Fruit fly (Drosophila melanogaster) whole organism, prepupa: Measurements from ENCODE around the gene Vps26.
A peak's percentile ranks its signal among the peaks of the same experiment; 100 is the strongest.

Experiments
- Blimp-1 ChIP-seq: fragments of 200-800 bp; sonication (Bioruptor generic); optimal IDR thresholded peaks from 3 replicates; lab custom pipeline; 2017; ENCODE audit warnings: missing biosample characterization, missing genetic modification characterization, mild to moderate bottlenecking, moderate library complexity, missing genetic modification reagents
- CG10631 ChIP-seq: fragments of 200-800 bp; sonication (Bioruptor generic); optimal IDR thresholded peaks from 2 replicates; lab custom pipeline; 2016; ENCODE audit warnings: missing biosample characterization, missing genetic modification characterization
- CG10669 ChIP-seq: fragments of 200-800 bp; sonication (Bioruptor generic); optimal IDR thresholded peaks from 3 replicates; lab custom pipeline; 2018; ENCODE audit warnings: missing biosample characterization, mild to moderate bottlenecking, missing genetic modification characterization, moderate library complexity
- CG11294 ChIP-seq: fragments of 200-800 bp; sonication (Bioruptor generic); IDR thresholded peaks from 2 replicates; pipeline ENCODE4 v1.3.6; 2022; ENCODE audit warnings: missing biosample characterization, missing genetic modification characterization
- CG11762 ChIP-seq: fragments of 200-800 bp; sonication (Bioruptor generic); optimal IDR thresholded peaks from 3 replicates; lab custom pipeline; 2016; ENCODE audit warnings: missing biosample characterization, missing genetic modification characterization; ENCODE audit not compliant: insufficient read depth
- CG15336 ChIP-seq: fragments of 200-800 bp; sonication (Bioruptor generic); IDR thresholded peaks from 2 replicates; pipeline ENCODE4 v1.3.6; 2022; ENCODE audit warnings: missing biosample characterization, missing genetic modification characterization
- CG1621 ChIP-seq: fragments of 200-800 bp; sonication (Bioruptor generic); optimal IDR thresholded peaks from 3 replicates; lab custom pipeline; 2018; ENCODE audit warnings: missing biosample characterization, mild to moderate bottlenecking, missing genetic modification characterization
- CG16779 ChIP-seq: fragments of 200-800 bp; sonication (Bioruptor generic); optimal IDR thresholded peaks from 3 replicates; lab custom pipeline; 2017; ENCODE audit warnings: missing biosample characterization, mild to moderate bottlenecking, missing genetic modification characterization
- CG3032 ChIP-seq: fragments of 200-800 bp; optimal IDR thresholded peaks from 2 replicates; lab custom pipeline; 2019; ENCODE audit warnings: missing biosample characterization, mild to moderate bottlenecking, missing genetic modification characterization, moderate library complexity
- CG32006 ChIP-seq: fragments of 200-800 bp; sonication (Bioruptor generic); optimal IDR thresholded peaks from 3 replicates; lab custom pipeline; 2017; ENCODE audit warnings: missing biosample characterization, mild to moderate bottlenecking, missing genetic modification characterization
- CG34406 ChIP-seq: fragments of 200-800 bp; sonication (Bioruptor generic); optimal IDR thresholded peaks from 3 replicates; lab custom pipeline; 2016; ENCODE audit warnings: missing biosample characterization, missing genetic modification characterization
- CG4318 ChIP-seq: fragments of 200-800 bp; sonication (Bioruptor generic); optimal IDR thresholded peaks from 3 replicates; lab custom pipeline; 2017; ENCODE audit warnings: missing biosample characterization, mild to moderate bottlenecking, missing genetic modification characterization
- CG6163 ChIP-seq: fragments of 200-800 bp; sonication (Bioruptor generic); IDR thresholded peaks from 3 replicates; pipeline ENCODE4 v1.3.6; 2022; ENCODE audit warnings: missing biosample characterization, missing genetic modification characterization
- CG6808 ChIP-seq: fragments of 200-800 bp; sonication (Bioruptor generic); optimal IDR thresholded peaks from 3 replicates; lab custom pipeline; 2017; ENCODE audit warnings: missing biosample characterization, missing genetic modification characterization, mild to moderate bottlenecking, moderate library complexity, missing genetic modification reagents
- CG6854 ChIP-seq: fragments of 200-800 bp; sonication (Bioruptor generic); optimal IDR thresholded peaks from 2 replicates; lab custom pipeline; 2017; ENCODE audit warnings: missing biosample characterization, mild to moderate bottlenecking, missing genetic modification characterization
- CG7368 ChIP-seq: fragments of 200-800 bp; sonication (Bioruptor generic); optimal IDR thresholded peaks from 3 replicates; lab custom pipeline; 2016; ENCODE audit warnings: missing biosample characterization, missing genetic modification characterization
- CG8119 ChIP-seq: fragments of 200-800 bp; sonication (Bioruptor generic); IDR thresholded peaks from 3 replicates; pipeline ENCODE4 v1.3.6; 2022; ENCODE audit warnings: missing biosample characterization, missing genetic modification characterization
- Eip75B ChIP-seq: fragments of 200-800 bp; sonication (Bioruptor generic); optimal IDR thresholded peaks from 3 replicates; lab custom pipeline; 2016; ENCODE audit warnings: missing biosample characterization, missing genetic modification characterization
- Eip78C ChIP-seq: fragments of 200-800 bp; sonication (Bioruptor generic); peaks from one replicate; lab custom pipeline; 2016; ENCODE audit warnings: missing biosample characterization, missing genetic modification characterization
- Eip93F ChIP-seq: fragments of 200-800 bp; sonication (Bioruptor generic); optimal IDR thresholded peaks from 2 replicates; lab custom pipeline; 2016; ENCODE audit warnings: missing biosample characterization, mild to moderate bottlenecking, missing genetic modification characterization
- Ets21C ChIP-seq: fragments of 200-800 bp; sonication (Bioruptor generic); optimal IDR thresholded peaks from 3 replicates; lab custom pipeline; 2016; ENCODE audit warnings: missing biosample characterization, missing genetic modification characterization
- Ets96B ChIP-seq: fragments of 200-800 bp; optimal IDR thresholded peaks from 2 replicates; lab custom pipeline; 2019; ENCODE audit warnings: missing biosample characterization, mild to moderate bottlenecking, missing genetic modification characterization, moderate library complexity
- Gug ChIP-seq: fragments of 200-800 bp; sonication (Bioruptor generic); IDR thresholded peaks from 2 replicates; pipeline ENCODE4 v1.3.6; 2022; ENCODE audit warnings: missing biosample characterization, missing genetic modification characterization
- Hr38 ChIP-seq: sonication (Bioruptor generic); optimal IDR thresholded peaks from 2 replicates; lab custom pipeline; 2016; ENCODE audit warnings: missing biosample characterization, missing genetic modification characterization
- Lpt ChIP-seq: fragments of 200-800 bp; sonication (Bioruptor generic); optimal IDR thresholded peaks from 3 replicates; lab custom pipeline; 2016; ENCODE audit warnings: missing biosample characterization, missing genetic modification characterization
- Met ChIP-seq: fragments of 200-800 bp; sonication (Bioruptor generic); optimal IDR thresholded peaks from 3 replicates; lab custom pipeline; 2016; ENCODE audit warnings: missing biosample characterization, missing genetic modification characterization
- OdsH ChIP-seq: fragments of 200-800 bp; sonication (Bioruptor generic); optimal IDR thresholded peaks from 3 replicates; lab custom pipeline; 2016; ENCODE audit warnings: missing biosample characterization, missing genetic modification characterization
- Smox ChIP-seq: fragments of 200-800 bp; sonication (Bioruptor generic); optimal IDR thresholded peaks from 3 replicates; lab custom pipeline; 2016; ENCODE audit warnings: missing biosample characterization, missing genetic modification characterization
- Sox102F ChIP-seq: fragments of 200-800 bp; sonication (Bioruptor generic); optimal IDR thresholded peaks from 2 replicates; lab custom pipeline; 2016; ENCODE audit warnings: missing biosample characterization, mild to moderate bottlenecking, missing genetic modification characterization
- Sox14 ChIP-seq: fragments of 200-800 bp; sonication (Bioruptor generic); optimal IDR thresholded peaks from 3 replicates; lab custom pipeline; 2016; ENCODE audit warnings: missing biosample characterization, missing genetic modification characterization
- achi ChIP-seq: fragments of 200-800 bp; sonication (Bioruptor generic); optimal IDR thresholded peaks from 3 replicates; lab custom pipeline; 2016; ENCODE audit warnings: missing biosample characterization, missing genetic modification characterization
- acj6 ChIP-seq: fragments of 200-800 bp; sonication (Bioruptor generic); optimal IDR thresholded peaks from 3 replicates; lab custom pipeline; 2016; ENCODE audit warnings: missing biosample characterization, missing genetic modification characterization
- cyc ChIP-seq: fragments of 200-800 bp; sonication (Bioruptor generic); optimal IDR thresholded peaks from 3 replicates; lab custom pipeline; 2016; ENCODE audit warnings: missing biosample characterization, missing genetic modification characterization
- eg ChIP-seq: fragments of 200-800 bp; sonication (Bioruptor generic); IDR thresholded peaks from 3 replicates; pipeline ENCODE4 v1.3.6; 2022; ENCODE audit warnings: missing biosample characterization, missing genetic modification characterization
- esn ChIP-seq: fragments of 200-800 bp; sonication (Bioruptor generic); optimal IDR thresholded peaks from 2 replicates; lab custom pipeline; 2016; ENCODE audit warnings: missing biosample characterization, mild to moderate bottlenecking, missing genetic modification characterization, moderate library complexity
- fd59A ChIP-seq: fragments of 200-800 bp; sonication (Bioruptor generic); optimal IDR thresholded peaks from 2 replicates; lab custom pipeline; 2017; ENCODE audit warnings: missing biosample characterization, mild to moderate bottlenecking, missing genetic modification characterization, missing genetic modification reagents
- fd85E ChIP-seq: fragments of 200-800 bp; sonication (Bioruptor generic); optimal IDR thresholded peaks from 3 replicates; lab custom pipeline; 2016; ENCODE audit warnings: missing biosample characterization, missing genetic modification characterization
- fkh ChIP-seq: fragments of 200-800 bp; sonication (Bioruptor generic); optimal IDR thresholded peaks from 3 replicates; lab custom pipeline; 2017; ENCODE audit warnings: missing biosample characterization, mild to moderate bottlenecking, missing genetic modification characterization, moderate library complexity
- pdm3 ChIP-seq: fragments of 200-800 bp; sonication (Bioruptor generic); optimal IDR thresholded peaks from 3 replicates; lab custom pipeline; 2016; ENCODE audit warnings: missing biosample characterization, missing genetic modification characterization
- salr ChIP-seq, 2 experiments: fragments of 200-800 bp; sonication (Bioruptor generic); optimal IDR thresholded peaks; 3 replicates each; lab custom pipeline; 2016 to 2018; ENCODE audit warnings: missing biosample characterization in 2 of 2, missing genetic modification characterization in 2 of 2, mild to moderate bottlenecking in 1 of 2
- ss ChIP-seq, 2 experiments: fragments of 200-800 bp; sonication (Bioruptor generic); optimal IDR thresholded peaks; 2 replicates in 1 of 2; 3 replicates in 1 of 2; lab custom pipeline; 2017 to 2018; ENCODE audit warnings: mild to moderate bottlenecking in 2 of 2, missing biosample characterization in 2 of 2, missing genetic modification characterization in 2 of 2, moderate library complexity in 1 of 2
- svp ChIP-seq: fragments of 200-800 bp; sonication (Bioruptor generic); peaks from one replicate; lab custom pipeline; 2016; ENCODE audit warnings: missing biosample characterization, missing genetic modification characterization
- topi ChIP-seq: fragments of 200-800 bp; sonication (Bioruptor generic); optimal IDR thresholded peaks from 3 replicates; lab custom pipeline; 2016; ENCODE audit warnings: missing biosample characterization, missing genetic modification characterization
- vri ChIP-seq: fragments of 200-800 bp; sonication (Bioruptor generic); optimal IDR thresholded peaks from 3 replicates; lab custom pipeline; 2016; ENCODE audit warnings: missing biosample characterization, mild to moderate bottlenecking, missing genetic modification characterization

Gene Vps26

DNA sequence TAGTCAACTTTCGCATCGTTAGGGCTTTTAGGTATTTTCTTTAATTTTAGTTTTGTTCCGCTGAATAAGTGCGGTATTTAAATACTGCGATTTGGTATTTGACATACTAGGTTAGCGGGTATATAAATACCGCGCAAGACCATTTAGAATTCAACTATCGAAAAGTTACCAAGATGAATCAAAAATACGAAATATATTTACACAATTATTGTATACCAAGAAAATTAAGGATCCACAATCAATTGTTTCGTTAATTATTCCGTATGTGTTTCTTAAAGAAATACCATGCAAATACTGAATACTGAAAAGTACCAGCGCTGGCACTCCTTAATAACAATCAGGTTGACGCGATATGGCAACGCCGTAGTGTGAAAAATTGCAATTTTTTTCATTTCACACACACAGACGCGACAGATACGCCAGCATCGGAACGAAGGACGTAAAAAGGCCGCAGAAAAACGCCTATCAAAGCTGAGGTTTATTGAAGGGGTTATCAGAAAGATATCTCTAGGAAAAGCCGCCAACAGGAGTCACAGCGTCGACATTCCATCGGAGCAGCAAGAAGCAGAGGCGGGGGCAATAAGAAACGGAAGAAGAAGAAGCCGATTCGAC is at the start of gene Vps26, which contains the start of gene Pgam5:
TSS of gene Vps26 (plus strand) at position 339 of the 612 bp plus-strand sequence.
TSS of gene Pgam5 (minus strand) at position 51 of the 612 bp plus-strand sequence.
- TF ChIP-seq acj6 (GFP tag; lab: Kevin White, UChicago) (no peak), svp (GFP tag; lab: Kevin White, UChicago) (peak; percentile 76), Eip78C (GFP tag; lab: Kevin White, UChicago) (peak; percentile 27)

DNA sequence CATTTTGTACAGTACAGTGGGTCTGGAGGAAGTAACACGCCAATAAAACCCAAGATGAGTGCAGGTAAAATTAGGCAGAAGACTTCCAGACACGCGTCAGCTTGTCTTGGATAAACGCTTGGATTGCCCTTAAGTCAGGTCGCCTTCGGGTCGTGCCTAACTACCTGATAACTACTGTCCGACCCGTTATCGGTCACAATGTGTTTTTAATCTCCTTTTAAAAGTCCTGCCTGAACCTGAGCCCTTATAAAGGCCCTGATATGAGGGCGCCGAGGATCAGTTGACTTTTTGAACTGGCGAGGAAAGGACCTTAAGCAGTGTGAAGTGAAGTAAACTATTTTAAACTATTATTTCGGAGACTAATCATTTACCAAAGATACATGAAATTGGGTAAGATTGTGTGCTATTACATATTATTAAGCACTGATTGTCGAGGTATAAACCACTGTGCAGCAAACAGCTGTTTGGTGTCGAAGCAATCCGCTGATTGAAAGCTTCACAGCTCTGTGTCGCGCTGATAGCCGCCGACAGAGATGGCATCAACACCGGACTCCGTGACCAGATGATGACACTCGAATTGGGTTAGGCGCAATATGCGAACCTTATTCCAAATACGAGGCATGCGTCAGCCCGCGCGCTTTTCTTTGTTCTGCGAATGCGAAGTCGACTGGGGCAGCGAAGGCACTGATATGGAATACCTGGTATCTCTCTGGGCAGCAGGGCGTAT is 49.6 kb upstream of the Vps26 start:
- TF ChIP-seq Eip93F (GFP tag; lab: Kevin White, UChicago) (peak; percentile 75), CG10669 (GFP tag; lab: Kevin White, UChicago) (no peak)
- TF ChIP-seq, all 60 proteins: peak for 1

DNA sequence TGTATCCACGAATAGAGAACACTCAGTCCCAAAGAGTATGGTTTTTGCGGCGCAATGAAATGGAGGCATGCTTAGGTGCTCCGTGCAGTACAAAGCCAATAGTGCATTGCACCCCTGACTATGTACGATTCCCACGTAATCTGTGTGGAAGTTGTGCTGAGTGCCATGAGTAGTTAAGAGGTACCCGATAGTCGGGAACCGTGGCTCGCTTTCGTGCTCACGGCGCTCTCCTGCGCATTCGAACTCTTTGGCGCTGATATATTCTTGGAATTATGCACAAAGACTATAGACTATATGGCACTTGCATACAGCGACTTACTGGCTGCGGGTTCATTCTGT is 49.1 kb upstream of the Vps26 start:
- peak; percentile 93 for TF ChIP-seq Eip78C (GFP tag; lab: Kevin White, UChicago)
- TF ChIP-seq CG11294 (GFP tag; lab: Robert Waterston, UW): peak; percentile 49; the same call in 1 of the 2 replicates
- peak; percentile 71 for TF ChIP-seq CG32006 (GFP tag; lab: Kevin White, UChicago)
- TF ChIP-seq CG10631 (GFP tag; lab: Kevin White, UChicago): peak; percentile 60
- TF ChIP-seq Gug: peak; percentile 60
- TF ChIP-seq topi (GFP tag; lab: Kevin White, UChicago): peak; percentile 84
- TF ChIP-seq fkh (GFP tag; lab: Kevin White, UChicago): no peak
- TF ChIP-seq CG6808 (GFP tag; lab: Kevin White, UChicago): peak; percentile 71
- peak; percentile 51 for TF ChIP-seq CG1621
- peak; percentile 30 for TF ChIP-seq CG4318 (GFP tag; lab: Kevin White, UChicago)
- TF ChIP-seq cyc: peak; percentile 84
- TF ChIP-seq fd85E (GFP tag; lab: Kevin White, UChicago): peak; percentile 58
- TF ChIP-seq Sox14 (GFP tag; lab: Kevin White, UChicago): peak; percentile 95
- peak; percentile 74 for TF ChIP-seq CG34406 (GFP tag; lab: Kevin White, UChicago)
- TF ChIP-seq pdm3 (GFP tag; lab: Kevin White, UChicago): peak; percentile 75
- peak; percentile 69 for TF ChIP-seq CG7368 (GFP tag; lab: Kevin White, UChicago)
- TF ChIP-seq CG11762 (GFP tag; lab: Kevin White, UChicago): peak; percentile 38
- peak; percentile 74 for TF ChIP-seq OdsH (GFP tag; lab: Kevin White, UChicago)
- TF ChIP-seq Eip93F (GFP tag; lab: Kevin White, UChicago): no peak
- TF ChIP-seq eg: peak; percentile 47; the same call in 2 of the 3 replicates
- peak in 1 of 2 experiments; percentile 42 for TF ChIP-seq salr (GFP tag; optimal IDR thresholded peaks at IDR 0.05; lab: Kevin White, UChicago)
- peak; percentile 48 for TF ChIP-seq CG16779 (tag; lab: Kevin White, UChicago)
- TF ChIP-seq CG6163 (GFP tag; lab: Robert Waterston, UW): peak; percentile 66
- peak; percentile 81 for TF ChIP-seq Met (GFP tag; lab: Kevin White, UChicago)
- TF ChIP-seq vri: peak; percentile 74
- TF ChIP-seq CG15336 (GFP tag; lab: Robert Waterston, UW): peak; percentile 64
- peak; percentile 50 for TF ChIP-seq Lpt (GFP tag; lab: Kevin White, UChicago)
- TF ChIP-seq CG3032 (tag; lab: Kevin White, UChicago): peak; percentile 53
- TF ChIP-seq Smox (GFP tag; lab: Kevin White, UChicago): peak; percentile 73
- peak; percentile 67 for TF ChIP-seq CG10669 (GFP tag; lab: Kevin White, UChicago)
- no peak for TF ChIP-seq Hr38 (GFP tag; lab: Kevin White, UChicago)
- TF ChIP-seq ss (GFP tag; optimal IDR thresholded peaks at IDR 0.05; lab: Kevin White, UChicago): peak; percentile 66 to 76
- TF ChIP-seq achi (GFP tag; lab: Kevin White, UChicago): peak; percentile 69
- TF ChIP-seq fd59A (GFP tag; lab: Kevin White, UChicago): peak; percentile 63
- TF ChIP-seq CG8119 (GFP tag; lab: Robert Waterston, UW): peak; percentile 62; the same call in 2 of the 3 replicates
- TF ChIP-seq Eip75B (GFP tag; lab: Kevin White, UChicago): peak; percentile 76
- peak; percentile 69 for TF ChIP-seq Sox102F (GFP tag; lab: Kevin White, UChicago)
- TF ChIP-seq CG6854 (GFP tag; lab: Kevin White, UChicago): no peak
- TF ChIP-seq Blimp-1 (GFP tag; lab: Kevin White, UChicago): peak; percentile 43
- TF ChIP-seq esn (GFP tag; lab: Kevin White, UChicago): peak; percentile 82
- peak; percentile 72 for TF ChIP-seq Ets21C (GFP tag; lab: Kevin White, UChicago)
- peak; percentile 65 for TF ChIP-seq Ets96B (tag; lab: Kevin White, UChicago)
- peak; percentile 79 for TF ChIP-seq acj6 (GFP tag; lab: Kevin White, UChicago)
